Worm (Caenorhabditis elegans) whole organism, L2 larva: ENCODE results near the gene F46F2.3.
A peak's percentile ranks its signal among the peaks of the same experiment; 100 is the strongest.

ENCODE experiments used
- C34F6.9 ChIP-seq: fragments of 150-350 bp; optimal IDR thresholded peaks from 2 replicates; lab custom pipeline; 2014; ENCODE audit warnings: missing biosample characterization, missing genetic modification characterization
- F13H6.1 ChIP-seq: sonication (generic microtip); optimal IDR thresholded peaks from 2 replicates; lab custom pipeline; 2016; ENCODE audit warnings: missing genetic modification characterization, missing compliant biosample characterization
- R02D3.7 ChIP-seq: fragments of 150-350 bp; optimal IDR thresholded peaks from 2 replicates; lab custom pipeline; 2014; ENCODE audit warnings: missing biosample characterization, missing genetic modification characterization
- alr-1 ChIP-seq: fragments of 150-350 bp; optimal IDR thresholded peaks from 2 replicates; lab custom pipeline; 2014; ENCODE audit warnings: missing biosample characterization, missing genetic modification characterization
- ama-1 ChIP-seq: fragments of 150-350 bp; optimal IDR thresholded peaks from 2 replicates; lab custom pipeline; 2018; ENCODE audit warnings: inconsistent platforms
- blmp-1 ChIP-seq: sonication (generic microtip); optimal IDR thresholded peaks from 2 replicates; lab custom pipeline; 2017; ENCODE audit warnings: missing genetic modification characterization, mild to moderate bottlenecking, missing compliant biosample characterization, antibody characterized with exemption, moderate library complexity; ENCODE audit not compliant: insufficient read depth
- ceh-82 ChIP-seq: fragments of 150-350 bp; optimal IDR thresholded peaks from 2 replicates; lab custom pipeline; 2014; ENCODE audit warnings: missing biosample characterization, missing genetic modification characterization
- crh-2 ChIP-seq: sonication (generic microtip); optimal IDR thresholded peaks from 2 replicates; lab custom pipeline; 2017; ENCODE audit warnings: missing biosample characterization, missing genetic modification characterization
- dmd-4 ChIP-seq: sonication (generic microtip); optimal IDR thresholded peaks from 2 replicates; lab custom pipeline; 2017; ENCODE audit warnings: missing biosample characterization, missing genetic modification characterization
- egl-27 ChIP-seq: sonication (generic microtip); optimal IDR thresholded peaks from 3 replicates; lab custom pipeline; 2017; ENCODE audit warnings: missing biosample characterization, missing genetic modification reagents, missing genetic modification characterization
- elt-1 ChIP-seq: fragments of 150-350 bp; optimal IDR thresholded peaks from 2 replicates; lab custom pipeline; 2014; ENCODE audit warnings: missing biosample characterization, missing genetic modification characterization
- elt-3 ChIP-seq: sonication (generic microtip); optimal IDR thresholded peaks from 2 replicates; lab custom pipeline; 2017; ENCODE audit warnings: missing biosample characterization, missing genetic modification characterization
- fos-1 ChIP-seq: fragments of 150-350 bp; optimal IDR thresholded peaks from 2 replicates; lab custom pipeline; 2014; ENCODE audit warnings: missing biosample characterization, missing genetic modification characterization
- gmeb-1 ChIP-seq: fragments of 150-350 bp; optimal IDR thresholded peaks from 2 replicates; lab custom pipeline; 2014; ENCODE audit warnings: missing biosample characterization, missing genetic modification characterization
- lin-11 ChIP-seq: fragments of 150-350 bp; sonication (generic microtip); optimal IDR thresholded peaks from 2 replicates; lab custom pipeline; 2014; ENCODE audit warnings: missing biosample characterization, missing genetic modification characterization, inconsistent platforms, mixed read lengths
- lin-13 ChIP-seq: fragments of 150-350 bp; optimal IDR thresholded peaks from 2 replicates; lab custom pipeline; 2014; ENCODE audit warnings: missing biosample characterization, missing genetic modification reagents, missing genetic modification characterization
- lin-39 ChIP-seq: fragments of 150-350 bp; optimal IDR thresholded peaks from 2 replicates; lab custom pipeline; 2014; ENCODE audit warnings: missing biosample characterization, missing genetic modification reagents, missing genetic modification characterization
- lsy-2 ChIP-seq, 2 experiments: fragments of 150-350 bp in 1 of 2; sonication (generic microtip) in 1 of 2; optimal IDR thresholded peaks; 2 replicates each; lab custom pipeline; 2014 to 2017; ENCODE audit warnings: missing biosample characterization in 2 of 2, missing genetic modification characterization in 2 of 2
- mab-5 ChIP-seq: fragments of 150-350 bp; optimal IDR thresholded peaks from 2 replicates; lab custom pipeline; 2014; ENCODE audit warnings: missing biosample characterization, missing genetic modification characterization
- mdl-1 ChIP-seq, 2 experiments: fragments of 150-350 bp in 1 of 2; sonication (generic microtip) in 1 of 2; optimal IDR thresholded peaks; 2 replicates each; lab custom pipeline; 2017; ENCODE audit warnings: missing biosample characterization in 2 of 2, missing genetic modification characterization in 2 of 2
- nhr-11 ChIP-seq: fragments of 150-350 bp; optimal IDR thresholded peaks from 2 replicates; lab custom pipeline; 2014; ENCODE audit warnings: missing biosample characterization, missing genetic modification characterization
- nhr-12 ChIP-seq: fragments of 150-350 bp; optimal IDR thresholded peaks from 2 replicates; lab custom pipeline; 2014; ENCODE audit warnings: missing biosample characterization, missing genetic modification characterization
- nhr-129 ChIP-seq: fragments of 150-350 bp; optimal IDR thresholded peaks from 2 replicates; lab custom pipeline; 2014; ENCODE audit warnings: missing biosample characterization, missing genetic modification characterization
- nhr-21 ChIP-seq: fragments of 150-350 bp; optimal IDR thresholded peaks from 2 replicates; lab custom pipeline; 2014; ENCODE audit warnings: missing biosample characterization, missing genetic modification characterization
- nhr-23 ChIP-seq: fragments of 150-350 bp; optimal IDR thresholded peaks from 2 replicates; lab custom pipeline; 2014; ENCODE audit warnings: missing biosample characterization, missing genetic modification reagents, missing genetic modification characterization
- nhr-237 ChIP-seq: fragments of 150-350 bp; optimal IDR thresholded peaks from 2 replicates; lab custom pipeline; 2014; ENCODE audit warnings: missing biosample characterization, missing genetic modification characterization
- nhr-25 ChIP-seq: fragments of 150-350 bp; sonication (generic microtip); optimal IDR thresholded peaks from 3 replicates; lab custom pipeline; 2014; ENCODE audit warnings: missing biosample characterization, missing genetic modification characterization
- nhr-6 ChIP-seq: fragments of 150-350 bp; optimal IDR thresholded peaks from 2 replicates; lab custom pipeline; 2014; ENCODE audit warnings: missing biosample characterization, missing genetic modification characterization
- nhr-77 ChIP-seq: fragments of 150-350 bp; optimal IDR thresholded peaks from 2 replicates; lab custom pipeline; 2014; ENCODE audit warnings: missing biosample characterization, missing genetic modification characterization
- skn-1 ChIP-seq: sonication (generic microtip); optimal IDR thresholded peaks from 2 replicates; lab custom pipeline; 2017; ENCODE audit warnings: missing biosample characterization, missing genetic modification characterization
- sma-3 ChIP-seq: sonication (generic microtip); optimal IDR thresholded peaks from 2 replicates; lab custom pipeline; 2016; ENCODE audit warnings: missing genetic modification reagents, missing genetic modification characterization, missing compliant biosample characterization
- sma-9 ChIP-seq, 2 experiments: fragments of 150-350 bp in 1 of 2; sonication (generic microtip) in 1 of 2; optimal IDR thresholded peaks; 2 replicates each; lab custom pipeline; 2014 to 2016; ENCODE audit warnings: missing genetic modification characterization in 2 of 2, mild to moderate bottlenecking in 1 of 2, missing biosample characterization in 1 of 2, missing compliant biosample characterization in 1 of 2, missing genetic modification reagents in 1 of 2, moderate library complexity in 1 of 2
- snpc-4 ChIP-seq: fragments of 150-350 bp; optimal IDR thresholded peaks from 2 replicates; lab custom pipeline; 2014; ENCODE audit warnings: missing biosample characterization, missing genetic modification characterization
- unc-55 ChIP-seq: fragments of 150-350 bp; sonication (generic microtip); optimal IDR thresholded peaks from 3 replicates; lab custom pipeline; 2014; ENCODE audit warnings: missing biosample characterization, missing genetic modification reagents, missing genetic modification characterization
- unc-62 ChIP-seq: fragments of 150-350 bp; optimal IDR thresholded peaks from 2 replicates; lab custom pipeline; 2014; ENCODE audit warnings: missing biosample characterization, missing genetic modification reagents, missing genetic modification characterization
- zag-1 ChIP-seq: fragments of 150-350 bp; optimal IDR thresholded peaks from 2 replicates; lab custom pipeline; 2014; ENCODE audit warnings: missing biosample characterization, missing genetic modification characterization
- ztf-11 ChIP-seq: sonication (generic microtip); optimal IDR thresholded peaks from 2 replicates; lab custom pipeline; 2017; ENCODE audit warnings: missing biosample characterization, missing genetic modification characterization

Gene F46F2.3

DNA sequence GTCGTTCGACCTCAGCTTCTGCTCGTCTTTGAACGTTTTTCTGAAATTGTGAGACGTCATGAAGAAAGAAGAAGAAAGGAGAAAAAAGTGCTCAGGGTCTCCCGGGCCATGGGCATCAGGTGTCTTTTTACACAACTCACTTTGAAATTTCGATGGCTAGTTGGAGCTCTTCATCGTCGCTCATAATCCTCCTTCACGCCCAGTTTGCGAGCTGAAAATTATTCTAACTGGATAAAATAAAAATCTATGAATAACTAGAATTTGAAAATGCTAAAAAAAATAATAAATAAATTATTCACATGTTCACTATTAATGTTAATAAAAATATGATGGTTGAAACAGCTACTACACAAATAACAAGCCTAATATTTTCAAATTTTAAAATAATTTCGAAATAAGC is 13.9 kb downstream of the F46F2.3 start, which contains the start of gene piki-1:
Gene piki-1 (minus strand): TSS at position 218 of the 400 bp plus-strand sequence.
- no peak for TF ChIP-seq nhr-237
- no peak for TF ChIP-seq fos-1 (tag; lab: Kevin White, UChicago)
- no peak for TF ChIP-seq lsy-2 (tag; optimal IDR thresholded peaks at IDR 0.05; lab: Kevin White, UChicago)
- no peak for TF ChIP-seq lin-39 (tag; lab: Kevin White, UChicago)
- no peak for TF ChIP-seq mab-5 (tag; lab: Kevin White, UChicago)
- TF ChIP-seq sma-9 (GFP tag; optimal IDR thresholded peaks at IDR 0.05; lab: Kevin White, UChicago): no peak
- TF ChIP-seq sma-9 (tag; optimal IDR thresholded peaks at IDR 0.05; lab: Kevin White, UChicago): no peak
- no peak for TF ChIP-seq snpc-4 (tag; lab: Kevin White, UChicago)
- TF ChIP-seq skn-1 (tag; lab: Kevin White, UChicago): no peak
- no peak for TF ChIP-seq crh-2 (tag; lab: Kevin White, UChicago)
- TF ChIP-seq nhr-11: no peak
- no peak for TF ChIP-seq nhr-23
- TF ChIP-seq R02D3.7 (tag; lab: Kevin White, UChicago): no peak
- TF ChIP-seq nhr-77 (tag; lab: Kevin White, UChicago): no peak
- no peak for TF ChIP-seq mdl-1 (tag; optimal IDR thresholded peaks at IDR 0.05; lab: Kevin White, UChicago)
- TF ChIP-seq F13H6.1 (tag; lab: Kevin White, UChicago): no peak
- no peak for TF ChIP-seq nhr-129 (tag; lab: Kevin White, UChicago)
- TF ChIP-seq alr-1 (tag; lab: Kevin White, UChicago): no peak
- TF ChIP-seq C34F6.9 (tag; lab: Kevin White, UChicago): no peak
- TF ChIP-seq elt-1 (tag; lab: Kevin White, UChicago): no peak

DNA sequence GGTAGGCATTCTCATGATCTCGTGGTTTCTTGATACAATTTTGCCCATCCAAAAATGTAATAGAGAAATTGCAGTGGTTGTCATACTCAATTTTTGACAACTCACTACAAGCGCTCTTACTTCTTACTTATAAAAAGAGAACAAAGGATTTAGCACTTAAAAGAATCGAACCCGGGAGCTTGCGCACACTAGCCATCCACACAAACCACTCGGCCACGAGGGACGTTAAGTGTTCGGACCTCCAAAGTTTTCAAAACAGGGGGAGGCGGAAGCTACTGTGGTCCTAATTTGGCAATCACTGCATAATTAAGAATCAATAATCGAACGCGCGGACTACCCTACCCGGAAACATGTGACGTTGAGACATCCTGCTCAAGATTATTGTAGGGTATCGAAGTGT is 17.4 kb downstream of the F46F2.3 start:
- TF ChIP-seq R02D3.7 (tag; lab: Kevin White, UChicago): no peak
- no peak for TF ChIP-seq nhr-25 (tag; lab: Kevin White, UChicago)
- no peak for TF ChIP-seq gmeb-1
- TF ChIP-seq nhr-12: no peak
- no peak for TF ChIP-seq nhr-11
- TF ChIP-seq mdl-1 (tag; optimal IDR thresholded peaks at IDR 0.05; lab: Kevin White, UChicago): no peak
- no peak for TF ChIP-seq dmd-4
- TF ChIP-seq alr-1 (tag; lab: Kevin White, UChicago): no peak
- TF ChIP-seq nhr-23: no peak

- TF ChIP-seq egl-27 (tag; lab: Kevin White, UChicago) (no peak), nhr-6 (tag; lab: Kevin White, UChicago) (no peak), nhr-129 (tag; lab: Kevin White, UChicago) (no peak), nhr-21 (tag; lab: Kevin White, UChicago) (no peak), fos-1 (tag; lab: Kevin White, UChicago) (no peak), dmd-4 (no peak)
These were observed 18.9 kb downstream of the F46F2.3 start for ce11 chrX:15241169-15241568.

- TF ChIP-seq R02D3.7 (tag; lab: Kevin White, UChicago): no peak
- no peak for TF ChIP-seq ztf-11 (tag; lab: Kevin White, UChicago)
- peak; percentile 43 for TF ChIP-seq nhr-21 (tag; lab: Kevin White, UChicago)
- no peak for TF ChIP-seq unc-55 (GFP tag; lab: Kevin White, UChicago)
- peak; percentile 15 for TF ChIP-seq fos-1 (tag; lab: Kevin White, UChicago)
- TF ChIP-seq blmp-1 (tag; lab: Kevin White, UChicago): no peak
- TF ChIP-seq nhr-129 (tag; lab: Kevin White, UChicago): peak; percentile 20
- no peak for TF ChIP-seq lin-11 (tag; lab: Kevin White, UChicago)
- peak; percentile 35 for TF ChIP-seq sma-3 (GFP tag; lab: Kevin White, UChicago)
- no peak for TF ChIP-seq nhr-77 (tag; lab: Kevin White, UChicago)
- TF ChIP-seq zag-1: no peak
- no peak for TF ChIP-seq nhr-23
- TF ChIP-seq elt-3 (tag; lab: Kevin White, UChicago): no peak
- no peak for TF ChIP-seq ama-1 (lab: Kevin White, UChicago)
These were observed 24.1 kb downstream of the F46F2.3 start for ce11 chrX:15236036-15236435.

ce11 chrX:15233684-15234083 is 26.4 kb downstream of the F46F2.3 start:
- TF ChIP-seq sma-9 (GFP tag; optimal IDR thresholded peaks at IDR 0.05; lab: Kevin White, UChicago) (no peak), sma-9 (tag; optimal IDR thresholded peaks at IDR 0.05; lab: Kevin White, UChicago) (no peak), egl-27 (tag; lab: Kevin White, UChicago) (no peak), C34F6.9 (tag; lab: Kevin White, UChicago) (no peak), ceh-82 (tag; lab: Kevin White, UChicago) (no peak), lin-13 (GFP tag; lab: Kevin White, UChicago) (no peak), crh-2 (tag; lab: Kevin White, UChicago) (no peak), unc-62 (GFP tag; lab: Kevin White, UChicago) (no peak), nhr-129 (tag; lab: Kevin White, UChicago) (peak; percentile 23)
